Worm (Caenorhabditis elegans) whole organism, late embryonic: Measurements from ENCODE around the gene W04H10.6.
A peak's percentile ranks its signal among the peaks of the same experiment; 100 is the strongest.
"Not testable (repeated sequence)": the region's sequence is repeated elsewhere in the genome, so short reads cannot be mapped to it uniquely, and the experiment has no call there.

Experiments used
- C38D4.7 ChIP-seq: fragments of 200-800 bp; sonication (Bioruptor generic); optimal IDR thresholded peaks from 2 replicates; lab custom pipeline; 2018; ENCODE audit warnings: mild to moderate bottlenecking, missing genetic modification characterization, moderate library complexity, missing compliant biosample characterization
- F13H6.1 ChIP-seq: sonication (generic microtip); optimal IDR thresholded peaks from 2 replicates; lab custom pipeline; 2016; ENCODE audit warnings: missing genetic modification characterization, missing compliant biosample characterization
- K02D7.2 ChIP-seq: sonication (generic microtip); optimal IDR thresholded peaks from 2 replicates; lab custom pipeline; 2017; ENCODE audit warnings: mild to moderate bottlenecking, missing genetic modification characterization, missing compliant biosample characterization
- K09A11.1 ChIP-seq: sonication (generic microtip); optimal IDR thresholded peaks from 2 replicates; lab custom pipeline; 2017; ENCODE audit warnings: antibody characterized with exemption, mild to moderate bottlenecking, missing genetic modification characterization, missing compliant biosample characterization; ENCODE audit not compliant: insufficient read depth
- ceh-18 ChIP-seq: sonication (generic microtip); optimal IDR thresholded peaks from 2 replicates; lab custom pipeline; 2016; ENCODE audit warnings: missing genetic modification characterization, missing compliant biosample characterization
- ceh-2 ChIP-seq: sonication (generic microtip); optimal IDR thresholded peaks from 2 replicates; lab custom pipeline; 2016; ENCODE audit warnings: missing genotype, missing genetic modification characterization, missing compliant biosample characterization
- ceh-22 ChIP-seq: sonication (generic microtip); optimal IDR thresholded peaks from 2 replicates; lab custom pipeline; 2017; ENCODE audit warnings: missing biosample characterization, missing genetic modification characterization
- ceh-24 ChIP-seq: sonication (generic microtip); optimal IDR thresholded peaks from 2 replicates; lab custom pipeline; 2016; ENCODE audit warnings: mild to moderate bottlenecking, missing genetic modification characterization, missing compliant biosample characterization
- ceh-31 ChIP-seq: sonication (generic microtip); optimal IDR thresholded peaks from 2 replicates; lab custom pipeline; 2016; ENCODE audit warnings: missing genetic modification characterization, missing compliant biosample characterization
- ceh-45 ChIP-seq: fragments of 200-800 bp; sonication (Bioruptor generic); IDR thresholded peaks from 2 replicates; pipeline ENCODE4 v1.3.6; 2022; ENCODE audit warnings: missing genetic modification reagents, missing genetic modification characterization, missing compliant biosample characterization
- ceh-6 ChIP-seq: fragments of 200-800 bp; sonication (Bioruptor generic); optimal IDR thresholded peaks from 2 replicates; lab custom pipeline; 2018; ENCODE audit warnings: mild to moderate bottlenecking, missing genetic modification characterization, missing compliant biosample characterization
- dmd-4 ChIP-seq: sonication (generic microtip); optimal IDR thresholded peaks from 2 replicates; lab custom pipeline; 2016; ENCODE audit warnings: borderline replicate concordance, missing genetic modification characterization, missing compliant biosample characterization
- elt-4 ChIP-seq: sonication (generic microtip); optimal IDR thresholded peaks from 2 replicates; lab custom pipeline; 2016; ENCODE audit warnings: missing genetic modification characterization, missing compliant biosample characterization
- eyg-1 ChIP-seq: sonication (generic microtip); optimal IDR thresholded peaks from 2 replicates; lab custom pipeline; 2016; ENCODE audit warnings: missing genotype, missing genetic modification characterization, missing compliant biosample characterization
- fkh-10 ChIP-seq: fragments of 150-350 bp; optimal IDR thresholded peaks from 2 replicates; lab custom pipeline; 2014; ENCODE audit warnings: missing biosample characterization, missing genetic modification reagents, missing genetic modification characterization
- fkh-6 ChIP-seq: sonication (generic microtip); optimal IDR thresholded peaks from 2 replicates; lab custom pipeline; 2016; ENCODE audit warnings: missing genetic modification characterization, missing compliant biosample characterization
- hlh-30 ChIP-seq: sonication (generic microtip); optimal IDR thresholded peaks from 2 replicates; lab custom pipeline; 2017; ENCODE audit warnings: antibody characterized with exemption, missing genetic modification characterization, missing compliant biosample characterization; ENCODE audit not compliant: insufficient read depth
- lim-6 ChIP-seq: sonication (generic microtip); optimal IDR thresholded peaks from 2 replicates; lab custom pipeline; 2016; ENCODE audit warnings: missing genetic modification characterization, missing compliant biosample characterization
- nfya-1 ChIP-seq: sonication (generic microtip); optimal IDR thresholded peaks from 2 replicates; lab custom pipeline; 2017; ENCODE audit warnings: missing genetic modification characterization, mild to moderate bottlenecking, missing compliant biosample characterization, antibody characterized with exemption, moderate library complexity
- pag-3 ChIP-seq: sonication (generic microtip); optimal IDR thresholded peaks from 2 replicates; lab custom pipeline; 2016; ENCODE audit warnings: missing compliant biosample characterization, missing genetic modification characterization, borderline replicate concordance
- pat-9 ChIP-seq: fragments of 200-800 bp; sonication (Bioruptor generic); optimal IDR thresholded peaks from 2 replicates; lab custom pipeline; 2018; ENCODE audit warnings: mild to moderate bottlenecking, missing genetic modification characterization, moderate library complexity, missing compliant biosample characterization
- pax-1 ChIP-seq: fragments of 150-350 bp; optimal IDR thresholded peaks from 2 replicates; lab custom pipeline; 2014; ENCODE audit warnings: missing biosample characterization, missing genetic modification characterization
- pha-2 ChIP-seq: sonication (generic microtip); optimal IDR thresholded peaks from 2 replicates; lab custom pipeline; 2017; ENCODE audit warnings: mild to moderate bottlenecking, missing genetic modification characterization, missing compliant biosample characterization
- pha-4 ChIP-seq: fragments of 150-350 bp; optimal IDR thresholded peaks from 2 replicates; lab custom pipeline; 2018; ENCODE audit warnings: missing biosample characterization, missing genetic modification reagents, missing genetic modification characterization
- pros-1 ChIP-seq: fragments of 150-350 bp; optimal IDR thresholded peaks from 2 replicates; lab custom pipeline; 2014; ENCODE audit warnings: missing biosample characterization, missing genetic modification reagents, missing genetic modification characterization
- rnt-1 ChIP-seq: sonication (generic microtip); optimal IDR thresholded peaks from 2 replicates; lab custom pipeline; 2016; ENCODE audit warnings: missing genetic modification characterization, missing compliant biosample characterization
- sox-2 ChIP-seq: fragments of 200-800 bp; sonication (Bioruptor generic); IDR thresholded peaks from 2 replicates; pipeline ENCODE4 v1.3.6; 2022; ENCODE audit warnings: missing genetic modification reagents, missing genetic modification characterization, missing compliant biosample characterization
- tbx-2 ChIP-seq: sonication (generic microtip); optimal IDR thresholded peaks from 2 replicates; lab custom pipeline; 2016; ENCODE audit warnings: missing genetic modification characterization, missing compliant biosample characterization
- ttx-3 ChIP-seq: sonication (generic microtip); optimal IDR thresholded peaks from 2 replicates; lab custom pipeline; 2016; ENCODE audit warnings: missing genetic modification reagents, missing genetic modification characterization, missing compliant biosample characterization
- unc-42 ChIP-seq: sonication (generic microtip); optimal IDR thresholded peaks from 2 replicates; lab custom pipeline; 2016; ENCODE audit warnings: missing genotype, missing genetic modification characterization, missing compliant biosample characterization
- unc-55 ChIP-seq: sonication (generic microtip); optimal IDR thresholded peaks from 2 replicates; lab custom pipeline; 2017; ENCODE audit warnings: missing biosample characterization, missing genetic modification reagents, missing genetic modification characterization
- ztf-16 ChIP-seq: sonication (generic microtip); optimal IDR thresholded peaks from 2 replicates; lab custom pipeline; 2017; ENCODE audit warnings: missing genetic modification characterization, missing compliant biosample characterization

W04H10.6 gene

ce11 chrII:612361-612760, 4.1 kb upstream of the W04H10.6 start, which contains the start of gene clec-118:
TSS of gene clec-118 (minus strand) at chrII:612461.
- not testable (repeated sequence) for TF ChIP-seq pha-2; tbx-2 (tag; lab: Kevin White, UChicago); ttx-3 (tag; lab: Kevin White, UChicago)

ce11 chrII:608757-609156, 516 bp upstream of the W04H10.6 start, which contains the start of gene W04H10.1:
TSS of gene W04H10.1 (plus strand) at chrII:609057.
- no peak for TF ChIP-seq ceh-2 (tag; lab: Kevin White, UChicago)
- no peak for TF ChIP-seq K09A11.1
- TF ChIP-seq lim-6 (tag; lab: Kevin White, UChicago), result no peak
- no peak for TF ChIP-seq ceh-6 (GFP tag; lab: Kevin White, UChicago)
- no peak for TF ChIP-seq sox-2 (GFP tag; lab: Robert Waterston, UW)
- TF ChIP-seq elt-4 (tag; lab: Kevin White, UChicago), result no peak
- TF ChIP-seq unc-42 (tag; lab: Kevin White, UChicago), result no peak
- no peak for TF ChIP-seq rnt-1 (tag; lab: Kevin White, UChicago)
- no peak for TF ChIP-seq pax-1 (tag; lab: Kevin White, UChicago)
- TF ChIP-seq ceh-22, result no peak
- no peak for TF ChIP-seq pag-3 (tag; lab: Kevin White, UChicago)

ce11 chrII:606033-606432, 2.2 kb downstream of the W04H10.6 start, which contains the start of gene W04H10.5:
TSS of gene W04H10.5 (plus strand) at chrII:606333.
- no peak for TF ChIP-seq ceh-24 (tag; lab: Kevin White, UChicago)
- no peak for TF ChIP-seq ceh-6 (GFP tag; lab: Kevin White, UChicago)
- TF ChIP-seq C38D4.7, result no peak
- TF ChIP-seq F13H6.1, result no peak
- no peak for TF ChIP-seq K02D7.2 (tag; lab: Kevin White, UChicago)
- TF ChIP-seq eyg-1 (tag; lab: Kevin White, UChicago), result no peak
- TF ChIP-seq rnt-1 (tag; lab: Kevin White, UChicago), result no peak
- TF ChIP-seq pros-1 (tag; lab: Kevin White, UChicago), result no peak
- no peak for TF ChIP-seq ztf-16 (tag; lab: Kevin White, UChicago)
- no peak for TF ChIP-seq pat-9 (tag; lab: Kevin White, UChicago)
- no peak for TF ChIP-seq unc-55 (GFP tag; lab: Kevin White, UChicago)
- no peak for TF ChIP-seq ceh-45 (GFP tag; lab: Robert Waterston, UW)
- no peak for TF ChIP-seq fkh-6
- TF ChIP-seq ceh-22, result no peak

ce11 chrII:605267-605666, 3.0 kb downstream of the W04H10.6 start, which contains the start of gene W04H10.2:
TSS of gene W04H10.2 (plus strand) at chrII:605567.
- TF ChIP-seq fkh-10 (GFP tag; lab: Kevin White, UChicago) (no peak), ttx-3 (tag; lab: Kevin White, UChicago) (no peak), dmd-4 (no peak)

ce11 chrII:602969-603368, 5.3 kb downstream of the W04H10.6 start:
- TF ChIP-seq unc-55 (GFP tag; lab: Kevin White, UChicago), result peak; percentile 98
- peak; percentile 57 for TF ChIP-seq nfya-1 (tag; lab: Kevin White, UChicago)
- TF ChIP-seq hlh-30, result peak; percentile 86
- peak; percentile 2 for TF ChIP-seq unc-42 (tag; lab: Kevin White, UChicago)
- peak; percentile 38 for TF ChIP-seq ceh-31 (tag; lab: Kevin White, UChicago)
- TF ChIP-seq ceh-24 (tag; lab: Kevin White, UChicago), result no peak
- TF ChIP-seq rnt-1 (tag; lab: Kevin White, UChicago), result peak; percentile 13
- no peak for TF ChIP-seq pha-4 (tag; lab: Kevin White, UChicago)
- peak; percentile 39 for TF ChIP-seq tbx-2 (tag; lab: Kevin White, UChicago)
- peak; percentile 33 for TF ChIP-seq ceh-18 (tag; lab: Kevin White, UChicago)
